Worm (Caenorhabditis elegans) whole organism, early embryonic: Measurements from ENCODE around the gene cng-3.

Source experiments
- B0310.2 ChIP-seq: sonication (generic microtip); optimal IDR thresholded peaks from 2 replicates; lab custom pipeline; 2016; ENCODE audit warnings: mild to moderate bottlenecking, missing genetic modification characterization, missing compliant biosample characterization
- F13C5.2 ChIP-seq: sonication (generic microtip); optimal IDR thresholded peaks from 2 replicates; lab custom pipeline; 2017; ENCODE audit warnings: mild to moderate bottlenecking, missing genetic modification characterization, inconsistent platforms, missing compliant biosample characterization
- ama-1 ChIP-seq: fragments of 150-350 bp; optimal IDR thresholded peaks from 2 replicates; lab custom pipeline; 2014
- ceh-13 ChIP-seq: fragments of 200-800 bp; sonication (Bioruptor generic); optimal IDR thresholded peaks from 2 replicates; lab custom pipeline; 2018; ENCODE audit warnings: mild to moderate bottlenecking, missing genetic modification characterization, missing compliant biosample characterization
- ets-7 ChIP-seq: sonication (generic microtip); optimal IDR thresholded peaks from 2 replicates; lab custom pipeline; 2016; ENCODE audit warnings: missing genotype, missing genetic modification characterization, missing compliant biosample characterization
- flt-1 ChIP-seq: fragments of 200-800 bp; sonication (Bioruptor generic); IDR thresholded peaks from 2 replicates; pipeline ENCODE4 v1.3.6; 2022; ENCODE audit warnings: missing genetic modification characterization, missing compliant biosample characterization
- hmbx-1 ChIP-seq: sonication (generic microtip); optimal IDR thresholded peaks from 2 replicates; lab custom pipeline; 2016; ENCODE audit warnings: mild to moderate bottlenecking, missing genetic modification characterization, missing compliant biosample characterization
- hmg-4 ChIP-seq: fragments of 200-800 bp; sonication (Bioruptor generic); optimal IDR thresholded peaks from 2 replicates; lab custom pipeline; 2018; ENCODE audit warnings: mild to moderate bottlenecking, missing genetic modification characterization, missing compliant biosample characterization
- hnd-1 ChIP-seq: sonication (generic microtip); optimal IDR thresholded peaks from 2 replicates; lab custom pipeline; 2016; ENCODE audit warnings: missing genetic modification characterization, missing compliant biosample characterization
- pes-1 ChIP-seq: fragments of 200-800 bp; sonication (Bioruptor generic); IDR thresholded peaks from 2 replicates; pipeline ENCODE4 v1.3.6; 2022; ENCODE audit warnings: missing genetic modification reagents, missing genetic modification characterization, missing compliant biosample characterization
- sea-1 ChIP-seq: fragments of 200-800 bp; sonication (Bioruptor generic); conservative IDR thresholded peaks from 2 replicates; pipeline ENCODE4 v1.3.6; 2022; ENCODE audit warnings: missing genetic modification characterization, missing compliant biosample characterization
- tbx-11 ChIP-seq: fragments of 200-800 bp; sonication (Bioruptor generic); IDR thresholded peaks from 2 replicates; pipeline ENCODE4 v1.3.6; 2022; ENCODE audit warnings: missing genetic modification characterization, missing compliant biosample characterization
- tra-4 ChIP-seq: sonication (generic microtip); optimal IDR thresholded peaks from 2 replicates; lab custom pipeline; 2017; ENCODE audit warnings: missing genetic modification characterization, missing compliant biosample characterization

ce11 chrIV:9488315-9488714 is 7.5 kb upstream of the cng-3 start, which contains the start of gene sru-1:
- TF ChIP-seq hmbx-1 (tag; lab: Kevin White, UChicago) (no peak), ama-1 (lab: Kevin White, UChicago) (no peak), flt-1 (GFP tag; lab: Robert Waterston, UW) (no peak), B0310.2 (tag; lab: Kevin White, UChicago) (no peak), pes-1 (no peak), hmg-4 (GFP tag; lab: Kevin White, UChicago) (no peak), ceh-13 (GFP tag; lab: Kevin White, UChicago) (no peak), F13C5.2 (tag; lab: Kevin White, UChicago) (no peak), sea-1 (GFP tag; lab: Robert Waterston, UW) (no peak), hnd-1 (no peak), ets-7 (tag; lab: Kevin White, UChicago) (no peak), tra-4 (no peak), tbx-11 (GFP tag; lab: Robert Waterston, UW) (no peak)
